Worm (Caenorhabditis elegans): Measurements from ENCODE around the gene fem-3.

DNA sequence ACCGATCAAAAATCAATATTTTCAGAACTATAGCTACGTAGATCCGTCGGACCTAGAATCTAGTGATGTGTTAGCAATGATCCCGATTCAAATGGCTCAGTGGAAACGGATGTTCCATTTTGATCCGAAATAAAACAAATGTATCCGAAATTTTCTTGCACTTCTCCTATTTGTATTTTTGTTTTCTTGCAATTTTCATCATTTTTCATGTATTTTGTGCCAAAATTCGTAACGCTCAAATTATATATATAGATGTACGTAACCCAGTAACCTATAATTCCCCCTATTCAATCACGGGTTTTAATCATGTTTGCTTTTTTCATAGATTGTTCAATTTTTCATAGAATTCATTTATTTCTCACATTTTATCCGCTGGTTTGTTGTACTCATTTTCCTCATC, 5.8 kb upstream of the fem-3 start, which contains the start of gene gldi-10:
- no peak for TF ChIP-seq dao-5 (tag; optimal IDR thresholded peaks at IDR 0.05)
- no peak for TF ChIP-seq him-1 (tag; optimal IDR thresholded peaks at IDR 0.05)

Data from whole organism, L4/young adult.